Worm (Caenorhabditis elegans) whole organism, L2 larva: Measurements from ENCODE around the gene gpa-4.

Source experiments
- ama-1 ChIP-seq: fragments of 150-350 bp; optimal IDR thresholded peaks from 2 replicates; lab custom pipeline; 2018; ENCODE audit warnings: inconsistent platforms
- blmp-1 ChIP-seq: sonication (generic microtip); optimal IDR thresholded peaks from 2 replicates; lab custom pipeline; 2017; ENCODE audit warnings: missing genetic modification characterization, mild to moderate bottlenecking, missing compliant biosample characterization, antibody characterized with exemption, moderate library complexity; ENCODE audit not compliant: insufficient read depth
- egl-27 ChIP-seq: sonication (generic microtip); optimal IDR thresholded peaks from 3 replicates; lab custom pipeline; 2017; ENCODE audit warnings: missing biosample characterization, missing genetic modification reagents, missing genetic modification characterization
- sma-3 ChIP-seq: sonication (generic microtip); optimal IDR thresholded peaks from 2 replicates; lab custom pipeline; 2016; ENCODE audit warnings: missing genetic modification reagents, missing genetic modification characterization, missing compliant biosample characterization
- unc-62 ChIP-seq: fragments of 150-350 bp; optimal IDR thresholded peaks from 2 replicates; lab custom pipeline; 2014; ENCODE audit warnings: missing biosample characterization, missing genetic modification reagents, missing genetic modification characterization
- ztf-11 ChIP-seq: sonication (generic microtip); optimal IDR thresholded peaks from 2 replicates; lab custom pipeline; 2017; ENCODE audit warnings: missing biosample characterization, missing genetic modification characterization

ce11 chrIV:387283-388048, 14.0 kb upstream of the gpa-4 start:
- no peak for TF ChIP-seq ama-1 (lab: Kevin White, UChicago)
- TF ChIP-seq ztf-11 (tag; lab: Kevin White, UChicago), result no peak
- TF ChIP-seq blmp-1, result no peak
- no peak for TF ChIP-seq egl-27 (tag; lab: Kevin White, UChicago)
- no peak for TF ChIP-seq sma-3 (GFP tag; lab: Kevin White, UChicago)
- no peak for TF ChIP-seq unc-62 (GFP tag; lab: Kevin White, UChicago)
